Worm (Caenorhabditis elegans) whole organism, L4 larva: ENCODE results near the gene T06C12.11.
A peak's percentile ranks its signal among the peaks of the same experiment; 100 is the strongest.

ENCODE experiments used
- D1046.2 ChIP-seq: fragments of 200-800 bp; sonication (Bioruptor generic); IDR thresholded peaks from 2 replicates; pipeline ENCODE4 v1.3.6; 2022; ENCODE audit warnings: missing genetic modification characterization, missing compliant biosample characterization
- F26F4.8 ChIP-seq: fragments of 200-800 bp; sonication (Bioruptor generic); conservative IDR thresholded peaks from 2 replicates; pipeline ENCODE4 v1.3.6; 2022; ENCODE audit warnings: missing genetic modification characterization, missing compliant biosample characterization
- F37D6.2 ChIP-seq: sonication (generic microtip); optimal IDR thresholded peaks from 2 replicates; lab custom pipeline; 2016; ENCODE audit warnings: mild to moderate bottlenecking, missing genetic modification characterization, missing compliant biosample characterization
- Y48G9A.11 ChIP-seq: fragments of 200-800 bp; sonication (Bioruptor generic); IDR thresholded peaks from 2 replicates; pipeline ENCODE4 v1.3.6; 2022; ENCODE audit warnings: missing genetic modification reagents, missing genetic modification characterization, missing compliant biosample characterization
- Y5F2A.4 ChIP-seq: fragments of 200-800 bp; sonication (Bioruptor generic); optimal IDR thresholded peaks from 2 replicates; lab custom pipeline; 2018; ENCODE audit warnings: mild to moderate bottlenecking, missing genetic modification characterization, missing compliant biosample characterization
- ZK546.5 ChIP-seq, 2 experiments: sonication (generic microtip); optimal IDR thresholded peaks; 2 replicates each; lab custom pipeline; 2017; ENCODE audit warnings: missing biosample characterization in 2 of 2, missing genetic modification characterization in 2 of 2
- aha-1 ChIP-seq: fragments of 150-350 bp; peaks from one replicate; lab custom pipeline; 2014; ENCODE audit warnings: missing biosample characterization, missing genetic modification characterization
- aly-2 ChIP-seq: sonication (generic microtip); optimal IDR thresholded peaks from 2 replicates; lab custom pipeline; 2018; ENCODE audit warnings: missing biosample characterization, missing genetic modification characterization
- attf-4 ChIP-seq: sonication (generic microtip); optimal IDR thresholded peaks from 3 replicates; lab custom pipeline; 2017; ENCODE audit warnings: missing biosample characterization, missing genetic modification characterization
- ceh-20 ChIP-seq: fragments of 200-800 bp; sonication (Bioruptor generic); IDR thresholded peaks from 2 replicates; pipeline ENCODE4 v1.3.6; 2022; ENCODE audit warnings: missing genetic modification reagents, missing genetic modification characterization, missing compliant biosample characterization
- ceh-28 ChIP-seq: fragments of 150-350 bp; optimal IDR thresholded peaks from 2 replicates; lab custom pipeline; 2014; ENCODE audit warnings: missing biosample characterization, missing genetic modification reagents, missing genetic modification characterization
- ceh-32 ChIP-seq: sonication (generic microtip); optimal IDR thresholded peaks from 2 replicates; lab custom pipeline; 2016; ENCODE audit warnings: mild to moderate bottlenecking, missing genetic modification characterization, missing compliant biosample characterization; ENCODE audit not compliant: poor library complexity
- ceh-44 ChIP-seq: fragments of 200-800 bp; sonication (Bioruptor generic); IDR thresholded peaks from 2 replicates; pipeline ENCODE4 v1.3.6; 2022; ENCODE audit warnings: missing genetic modification reagents, missing genetic modification characterization, missing compliant biosample characterization
- ces-1 ChIP-seq: fragments of 150-350 bp; sonication (generic microtip); optimal IDR thresholded peaks from 4 replicates; lab custom pipeline; 2014; ENCODE audit warnings: missing biosample characterization, missing genetic modification reagents, missing genetic modification characterization
- ctbp-1 ChIP-seq: fragments of 200-800 bp; sonication (Bioruptor generic); IDR thresholded peaks from 2 replicates; pipeline ENCODE4 v1.3.6; 2022; ENCODE audit warnings: missing genetic modification reagents, missing genetic modification characterization, missing compliant biosample characterization
- daf-16 ChIP-seq, 3 experiments: sonication (generic microtip); optimal IDR thresholded peaks; 2 replicates each; lab custom pipeline; 2016 to 2017; ENCODE audit warnings: missing genetic modification characterization in 3 of 3, missing genetic modification reagents in 3 of 3, mild to moderate bottlenecking in 2 of 3, missing compliant biosample characterization in 2 of 3, missing biosample characterization in 1 of 3, moderate library complexity in 1 of 3
- daf-19 ChIP-seq: fragments of 200-800 bp; sonication (Bioruptor generic); conservative IDR thresholded peaks from 2 replicates; pipeline ENCODE4 v1.3.6; 2022; ENCODE audit warnings: missing genetic modification characterization, missing compliant biosample characterization
- dmd-6 ChIP-seq: fragments of 200-800 bp; sonication (Bioruptor generic); IDR thresholded peaks from 2 replicates; pipeline ENCODE4 v1.3.6; 2022; ENCODE audit warnings: missing genetic modification reagents, missing genetic modification characterization, missing compliant biosample characterization
- dmd-9 ChIP-seq: fragments of 200-800 bp; sonication (Bioruptor generic); IDR thresholded peaks from 2 replicates; pipeline ENCODE4 v1.3.6; 2022; ENCODE audit warnings: missing genetic modification reagents, missing genetic modification characterization, missing compliant biosample characterization
- duxl-1 ChIP-seq: sonication (generic microtip); optimal IDR thresholded peaks from 2 replicates; lab custom pipeline; 2016; ENCODE audit warnings: mild to moderate bottlenecking, missing genetic modification characterization, moderate library complexity, missing compliant biosample characterization; ENCODE audit not compliant: poor library complexity
- dve-1 ChIP-seq: sonication (generic microtip); optimal IDR thresholded peaks from 2 replicates; lab custom pipeline; 2017; ENCODE audit warnings: antibody characterized with exemption, mild to moderate bottlenecking, missing genetic modification characterization, missing compliant biosample characterization; ENCODE audit not compliant: insufficient read depth
- egl-27 ChIP-seq: sonication (generic microtip); optimal IDR thresholded peaks from 3 replicates; lab custom pipeline; 2017; ENCODE audit warnings: missing biosample characterization, missing genetic modification reagents, missing genetic modification characterization
- fkh-10 ChIP-seq: fragments of 150-350 bp; optimal IDR thresholded peaks from 2 replicates; lab custom pipeline; 2014; ENCODE audit warnings: missing biosample characterization, missing genetic modification reagents, missing genetic modification characterization
- gei-8 ChIP-seq: fragments of 200-800 bp; sonication (Bioruptor generic); optimal IDR thresholded peaks from 2 replicates; lab custom pipeline; 2018; ENCODE audit warnings: mild to moderate bottlenecking, missing genetic modification characterization, missing compliant biosample characterization
- hif-1 ChIP-seq, 2 experiments: sonication (generic microtip); optimal IDR thresholded peaks; 2 replicates each; lab custom pipeline; 2016 to 2017; ENCODE audit warnings: missing compliant biosample characterization in 2 of 2, missing genetic modification characterization in 2 of 2, missing genetic modification reagents in 2 of 2, missing genotype in 2 of 2, mild to moderate bottlenecking in 1 of 2
- hlh-11 ChIP-seq: fragments of 200-800 bp; sonication (Bioruptor generic); optimal IDR thresholded peaks from 2 replicates; lab custom pipeline; 2018; ENCODE audit warnings: mild to moderate bottlenecking, missing genetic modification characterization, missing compliant biosample characterization
- hlh-30 ChIP-seq: sonication (generic microtip); optimal IDR thresholded peaks from 2 replicates; lab custom pipeline; 2017; ENCODE audit warnings: antibody characterized with exemption, mild to moderate bottlenecking, missing genetic modification characterization, missing compliant biosample characterization; ENCODE audit not compliant: insufficient read depth
- jun-1 ChIP-seq: fragments of 150-350 bp; optimal IDR thresholded peaks from 2 replicates; lab custom pipeline; 2014; ENCODE audit warnings: missing biosample characterization, missing genetic modification reagents, missing genetic modification characterization
- lim-7 ChIP-seq: fragments of 200-800 bp; sonication (Bioruptor generic); IDR thresholded peaks from 2 replicates; pipeline ENCODE4 v1.3.6; 2022; ENCODE audit warnings: missing genetic modification characterization, missing compliant biosample characterization
- lin-15B ChIP-seq: fragments of 150-350 bp; sonication (generic microtip); optimal IDR thresholded peaks from 3 replicates; lab custom pipeline; 2014; ENCODE audit warnings: missing biosample characterization, missing genetic modification characterization
- lin-39 ChIP-seq: fragments of 150-350 bp; optimal IDR thresholded peaks from 2 replicates; lab custom pipeline; 2014; ENCODE audit warnings: missing biosample characterization, missing genetic modification reagents, missing genetic modification characterization
- madf-5 ChIP-seq, 2 experiments: fragments of 200-800 bp; sonication (Bioruptor generic); IDR thresholded peaks; 2 replicates each; pipeline ENCODE4 v1.3.6; 2022; ENCODE audit warnings: missing compliant biosample characterization in 2 of 2, missing genetic modification characterization in 2 of 2
- mdl-1 ChIP-seq, 2 experiments: fragments of 150-350 bp in 1 of 2; sonication (generic microtip) in 1 of 2; optimal IDR thresholded peaks; 2 replicates each; lab custom pipeline; 2014 to 2017; ENCODE audit warnings: missing biosample characterization in 2 of 2, missing genetic modification characterization in 2 of 2
- mxl-3 ChIP-seq: fragments of 200-800 bp; sonication (Bioruptor generic); optimal IDR thresholded peaks from 2 replicates; lab custom pipeline; 2018; ENCODE audit warnings: mild to moderate bottlenecking, missing genetic modification characterization, missing compliant biosample characterization
- nhr-102 ChIP-seq: sonication (generic microtip); optimal IDR thresholded peaks from 2 replicates; lab custom pipeline; 2016; ENCODE audit warnings: mild to moderate bottlenecking, missing genetic modification characterization, moderate library complexity, missing compliant biosample characterization
- nhr-11 ChIP-seq: fragments of 150-350 bp; optimal IDR thresholded peaks from 2 replicates; lab custom pipeline; 2014; ENCODE audit warnings: missing biosample characterization, missing genetic modification characterization
- nhr-237 ChIP-seq: sonication (generic microtip); optimal IDR thresholded peaks from 2 replicates; lab custom pipeline; 2017; ENCODE audit warnings: missing biosample characterization, missing genetic modification characterization
- nhr-28 ChIP-seq: fragments of 150-350 bp; optimal IDR thresholded peaks from 2 replicates; lab custom pipeline; 2014; ENCODE audit warnings: missing biosample characterization, missing genetic modification characterization
- nhr-6 ChIP-seq: fragments of 150-350 bp; optimal IDR thresholded peaks from 2 replicates; lab custom pipeline; 2014; ENCODE audit warnings: missing biosample characterization, missing genetic modification characterization
- nhr-76 ChIP-seq: fragments of 150-350 bp; optimal IDR thresholded peaks from 2 replicates; lab custom pipeline; 2014; ENCODE audit warnings: missing biosample characterization, missing genetic modification characterization
- nhr-77 ChIP-seq: fragments of 150-350 bp; optimal IDR thresholded peaks from 2 replicates; lab custom pipeline; 2014; ENCODE audit warnings: missing biosample characterization, missing genetic modification characterization
- pha-4 ChIP-seq, 2 experiments: fragments of 150-350 bp in 1 of 2; fragments of 200-800 bp in 1 of 2; sonication (Bioruptor generic) in 1 of 2; IDR thresholded peaks in 1 of 2; optimal IDR thresholded peaks in 1 of 2; 2 replicates each; pipeline versions ENCODE4 v1.3.6 to Lab custom; 2014 to 2022; ENCODE audit warnings: missing genetic modification characterization in 2 of 2, missing genetic modification reagents in 2 of 2, missing biosample characterization in 1 of 2, missing compliant biosample characterization in 1 of 2
- php-3 ChIP-seq: fragments of 200-800 bp; sonication (Bioruptor generic); IDR thresholded peaks from 2 replicates; pipeline ENCODE4 v1.3.6; 2022; ENCODE audit warnings: missing genetic modification reagents, missing genetic modification characterization, missing compliant biosample characterization
- skn-1 ChIP-seq: fragments of 150-350 bp; optimal IDR thresholded peaks from 2 replicates; lab custom pipeline; 2014; ENCODE audit warnings: missing biosample characterization, missing genetic modification characterization
- snpc-1.2 ChIP-seq: fragments of 200-800 bp; sonication (Bioruptor generic); IDR thresholded peaks from 2 replicates; pipeline ENCODE4 v1.3.6; 2022; ENCODE audit warnings: missing genetic modification reagents, missing genetic modification characterization, missing compliant biosample characterization
- snpc-4 ChIP-seq: fragments of 150-350 bp; optimal IDR thresholded peaks from 2 replicates; lab custom pipeline; 2014; ENCODE audit warnings: missing biosample characterization, missing genetic modification characterization
- spr-1 ChIP-seq: sonication (generic microtip); optimal IDR thresholded peaks from 2 replicates; lab custom pipeline; 2016; ENCODE audit warnings: mild to moderate bottlenecking, missing genetic modification characterization, missing compliant biosample characterization
- spr-3 ChIP-seq: fragments of 200-800 bp; sonication (Bioruptor generic); optimal IDR thresholded peaks from 2 replicates; lab custom pipeline; 2018; ENCODE audit warnings: mild to moderate bottlenecking, missing genetic modification characterization, missing compliant biosample characterization
- tag-97 ChIP-seq: fragments of 200-800 bp; sonication (Bioruptor generic); IDR thresholded peaks from 2 replicates; pipeline ENCODE4 v1.3.6; 2022; ENCODE audit warnings: missing genetic modification characterization, missing compliant biosample characterization
- unc-39 ChIP-seq: sonication (generic microtip); optimal IDR thresholded peaks from 2 replicates; lab custom pipeline; 2017; ENCODE audit warnings: missing biosample characterization, missing genetic modification characterization
- ztf-7 ChIP-seq: fragments of 150-350 bp; optimal IDR thresholded peaks from 2 replicates; lab custom pipeline; 2014; ENCODE audit warnings: missing biosample characterization, missing genetic modification characterization

T06C12.11 gene

DNA sequence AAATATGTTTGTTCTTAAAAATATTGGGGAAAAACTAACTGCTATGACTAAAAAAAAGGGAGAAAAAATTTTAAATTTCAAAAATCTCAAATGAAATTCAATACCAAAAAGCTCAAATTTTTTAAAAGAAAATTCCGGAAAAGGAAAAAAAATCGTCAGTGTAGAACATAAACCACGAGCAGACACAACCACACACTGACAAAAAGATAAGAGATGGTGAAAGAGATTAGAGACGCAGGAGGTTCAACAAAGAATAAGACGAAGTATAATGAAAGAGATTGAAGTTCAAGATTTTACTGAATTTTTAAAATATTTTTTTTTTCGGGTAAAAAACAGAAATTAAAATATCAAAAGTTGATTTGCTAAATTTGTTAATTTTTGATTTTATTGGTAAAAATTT lies 12.8 kb upstream of the T06C12.11 start (continued):
- peak; percentile 55 for TF ChIP-seq dve-1 (tag; lab: Kevin White, UChicago)
- no peak for TF ChIP-seq php-3 (GFP tag; lab: Robert Waterston, UW)
- peak; percentile 81 for TF ChIP-seq nhr-28 (tag; lab: Kevin White, UChicago)
- no peak for TF ChIP-seq snpc-4 (tag; lab: Kevin White, UChicago)
- TF ChIP-seq D1046.2 (GFP tag; lab: Robert Waterston, UW): no peak
- TF ChIP-seq madf-5 (GFP tag; IDR thresholded peaks at IDR 0.05; lab: Robert Waterston, UW): no peak
- no peak for TF ChIP-seq aly-2
- no peak for TF ChIP-seq ceh-32 (tag; lab: Kevin White, UChicago)
- TF ChIP-seq fkh-10: no peak
- TF ChIP-seq ceh-44 (GFP tag; lab: Robert Waterston, UW): no peak
- TF ChIP-seq mdl-1 (tag; optimal IDR thresholded peaks at IDR 0.05; lab: Kevin White, UChicago): peak in 1 of 2 experiments; percentile 36
- TF ChIP-seq hlh-11 (tag; lab: Kevin White, UChicago): peak; percentile 6
- no peak for TF ChIP-seq nhr-102
- no peak for TF ChIP-seq egl-27 (tag; lab: Kevin White, UChicago)
- TF ChIP-seq jun-1 (tag; lab: Kevin White, UChicago): no peak
- TF ChIP-seq daf-16 (GFP tag; optimal IDR thresholded peaks at IDR 0.05; lab: Kevin White, UChicago): no peak
- peak; percentile 26 for TF ChIP-seq daf-16 (tag; optimal IDR thresholded peaks at IDR 0.05; lab: Kevin White, UChicago)
- no peak for TF ChIP-seq skn-1
- TF ChIP-seq spr-1 (tag; lab: Kevin White, UChicago): no peak
- no peak for TF ChIP-seq gei-8 (GFP tag; lab: Kevin White, UChicago)
- TF ChIP-seq dmd-9: no peak
- TF ChIP-seq Y48G9A.11: no peak
- TF ChIP-seq dmd-6 (GFP tag; lab: Robert Waterston, UW): peak; percentile 82
- no peak for TF ChIP-seq lin-15B (tag; lab: Kevin White, UChicago)
- no peak for TF ChIP-seq ZK546.5 (tag; optimal IDR thresholded peaks at IDR 0.05; lab: Kevin White, UChicago)
- no peak for TF ChIP-seq daf-19
- no peak for TF ChIP-seq nhr-237 (tag; lab: Kevin White, UChicago)
- no peak for TF ChIP-seq hif-1 (tag; optimal IDR thresholded peaks at IDR 0.05; lab: Kevin White, UChicago)
- no peak for TF ChIP-seq F37D6.2 (tag; lab: Kevin White, UChicago)
- TF ChIP-seq attf-4 (tag; lab: Kevin White, UChicago): no peak
- TF ChIP-seq ctbp-1: no peak
- TF ChIP-seq nhr-76 (tag; lab: Kevin White, UChicago): no peak
- TF ChIP-seq snpc-1.2: no peak
- TF ChIP-seq lim-7 (GFP tag; lab: Robert Waterston, UW): no peak
- no peak for TF ChIP-seq ceh-28
- TF ChIP-seq nhr-77 (tag; lab: Kevin White, UChicago): no peak
- no peak for TF ChIP-seq aha-1
- TF ChIP-seq pha-4 (GFP tag; IDR thresholded peaks at IDR 0.05; lab: Robert Waterston, UW): no peak
- no peak for TF ChIP-seq pha-4 (tag; optimal IDR thresholded peaks at IDR 0.05; lab: Kevin White, UChicago)
- TF ChIP-seq nhr-6: no peak

DNA sequence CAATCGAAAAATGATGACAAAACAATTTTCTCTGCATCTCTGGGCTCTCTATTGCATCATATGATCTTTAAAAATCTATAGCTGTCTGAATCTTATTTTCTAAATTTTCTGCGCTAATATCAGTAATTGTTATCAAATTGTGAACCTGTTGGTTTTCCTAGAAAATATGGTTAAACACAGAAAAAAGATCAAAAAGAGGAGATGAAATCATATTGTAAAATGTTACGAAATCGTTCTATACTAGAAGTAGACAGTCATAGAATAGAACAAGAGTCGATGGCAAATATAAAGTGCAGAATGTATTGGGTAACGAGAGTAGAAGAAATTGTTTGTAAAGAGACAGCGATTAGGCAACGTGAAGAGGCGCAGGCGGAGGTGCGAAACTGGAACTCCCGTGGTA lies 12.1 kb upstream of the T06C12.11 start:
- TF ChIP-seq duxl-1 (tag; lab: Kevin White, UChicago) (no peak), Y5F2A.4 (no peak), nhr-102 (no peak), ceh-20 (no peak), gei-8 (GFP tag; lab: Kevin White, UChicago) (no peak), hlh-30 (tag; lab: Kevin White, UChicago) (peak; percentile 59), hif-1 (tag; optimal IDR thresholded peaks at IDR 0.05; lab: Kevin White, UChicago) (peak in 1 of 2 experiments; percentile 37), tag-97 (GFP tag; lab: Robert Waterston, UW) (no peak), ztf-7 (tag; lab: Kevin White, UChicago) (peak; percentile 95), nhr-77 (tag; lab: Kevin White, UChicago) (peak; percentile 75), spr-3 (no peak), Y48G9A.11 (no peak), spr-1 (tag; lab: Kevin White, UChicago) (no peak), ces-1 (GFP tag; lab: Kevin White, UChicago) (no peak), lin-39 (no peak), F26F4.8 (GFP tag; lab: Robert Waterston, UW) (no peak), nhr-6 (peak; percentile 28), ceh-44 (GFP tag; lab: Robert Waterston, UW) (no peak), mxl-3 (GFP tag; lab: Kevin White, UChicago) (no peak), skn-1 (no peak), unc-39 (tag; lab: Kevin White, UChicago) (no peak), nhr-11 (tag; lab: Kevin White, UChicago) (peak; percentile 26)
